Worm (Caenorhabditis elegans) whole organism, early embryonic: ENCODE measurements around the gene F22E5.17.
"Not testable (repeated sequence)": the region's sequence is repeated elsewhere in the genome, so short reads cannot be mapped to it uniquely, and the experiment has no call there.

Source experiments
- B0310.2 ChIP-seq: sonication (generic microtip); optimal IDR thresholded peaks from 2 replicates; lab custom pipeline; 2016; ENCODE audit warnings: mild to moderate bottlenecking, missing genetic modification characterization, missing compliant biosample characterization
- F13C5.2 ChIP-seq: sonication (generic microtip); optimal IDR thresholded peaks from 2 replicates; lab custom pipeline; 2017; ENCODE audit warnings: mild to moderate bottlenecking, missing genetic modification characterization, inconsistent platforms, missing compliant biosample characterization
- aly-1 ChIP-seq: sonication (generic microtip); optimal IDR thresholded peaks from 2 replicates; lab custom pipeline; 2016; ENCODE audit warnings: missing genetic modification characterization, missing compliant biosample characterization
- ama-1 ChIP-seq: fragments of 150-350 bp; optimal IDR thresholded peaks from 2 replicates; lab custom pipeline; 2014
- ceh-13 ChIP-seq: fragments of 200-800 bp; sonication (Bioruptor generic); optimal IDR thresholded peaks from 2 replicates; lab custom pipeline; 2018; ENCODE audit warnings: mild to moderate bottlenecking, missing genetic modification characterization, missing compliant biosample characterization
- ceh-36 ChIP-seq: sonication (generic microtip); optimal IDR thresholded peaks from 2 replicates; lab custom pipeline; 2016; ENCODE audit warnings: missing genetic modification characterization, inconsistent platforms, missing compliant biosample characterization
- ets-7 ChIP-seq: sonication (generic microtip); optimal IDR thresholded peaks from 2 replicates; lab custom pipeline; 2016; ENCODE audit warnings: missing genotype, missing genetic modification characterization, missing compliant biosample characterization
- flt-1 ChIP-seq: fragments of 200-800 bp; sonication (Bioruptor generic); IDR thresholded peaks from 2 replicates; pipeline ENCODE4 v1.3.6; 2022; ENCODE audit warnings: missing genetic modification characterization, missing compliant biosample characterization
- hmbx-1 ChIP-seq: sonication (generic microtip); optimal IDR thresholded peaks from 2 replicates; lab custom pipeline; 2016; ENCODE audit warnings: mild to moderate bottlenecking, missing genetic modification characterization, missing compliant biosample characterization
- hmg-4 ChIP-seq: fragments of 200-800 bp; sonication (Bioruptor generic); optimal IDR thresholded peaks from 2 replicates; lab custom pipeline; 2018; ENCODE audit warnings: mild to moderate bottlenecking, missing genetic modification characterization, missing compliant biosample characterization
- hnd-1 ChIP-seq: sonication (generic microtip); optimal IDR thresholded peaks from 2 replicates; lab custom pipeline; 2016; ENCODE audit warnings: missing genetic modification characterization, missing compliant biosample characterization
- pes-1 ChIP-seq: fragments of 200-800 bp; sonication (Bioruptor generic); IDR thresholded peaks from 2 replicates; pipeline ENCODE4 v1.3.6; 2022; ENCODE audit warnings: missing genetic modification reagents, missing genetic modification characterization, missing compliant biosample characterization
- scrt-1 ChIP-seq: fragments of 200-800 bp; sonication (Bioruptor generic); IDR thresholded peaks from 2 replicates; pipeline ENCODE4 v1.3.6; 2022; ENCODE audit warnings: missing genetic modification characterization, missing compliant biosample characterization
- sea-1 ChIP-seq: fragments of 200-800 bp; sonication (Bioruptor generic); conservative IDR thresholded peaks from 2 replicates; pipeline ENCODE4 v1.3.6; 2022; ENCODE audit warnings: missing genetic modification characterization, missing compliant biosample characterization
- tbx-11 ChIP-seq: fragments of 200-800 bp; sonication (Bioruptor generic); IDR thresholded peaks from 2 replicates; pipeline ENCODE4 v1.3.6; 2022; ENCODE audit warnings: missing genetic modification characterization, missing compliant biosample characterization
- tbx-37 ChIP-seq: fragments of 200-800 bp; sonication (Bioruptor generic); conservative IDR thresholded peaks from 2 replicates; pipeline ENCODE4 v1.3.6; 2022; ENCODE audit warnings: missing genetic modification reagents, missing genetic modification characterization, missing compliant biosample characterization
- tra-4 ChIP-seq: sonication (generic microtip); optimal IDR thresholded peaks from 2 replicates; lab custom pipeline; 2017; ENCODE audit warnings: missing genetic modification characterization, missing compliant biosample characterization

F22E5.17 gene

DNA sequence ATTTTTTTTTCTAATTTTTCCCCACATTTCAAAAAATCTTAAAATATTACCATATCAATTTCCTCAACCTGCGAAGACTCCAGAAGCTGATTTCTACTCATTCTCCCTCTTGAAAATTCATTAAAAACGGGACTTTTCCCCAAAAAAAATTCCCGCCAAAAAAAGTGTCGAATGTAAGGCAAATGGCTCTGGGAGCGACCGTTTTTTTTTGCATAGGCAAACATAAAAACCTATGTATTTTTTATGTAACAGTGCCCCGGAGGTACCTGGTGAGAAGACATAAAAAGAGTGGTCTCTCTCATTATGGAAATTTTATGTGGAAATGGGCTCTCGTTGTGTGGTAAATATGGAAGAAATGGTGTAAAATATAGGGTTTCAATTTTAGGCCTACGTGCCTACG is 6.4 kb downstream of the F22E5.17 start, which contains the start of gene ceh-87:
TSS of gene ceh-87 (minus strand) at position 101 of the 400 bp plus-strand sequence.
- TF ChIP-seq tra-4 = no peak
- TF ChIP-seq sea-1 (GFP tag; lab: Robert Waterston, UW) = no peak
- no peak for TF ChIP-seq flt-1 (GFP tag; lab: Robert Waterston, UW)
- TF ChIP-seq B0310.2 = no peak
- no peak for TF ChIP-seq hmg-4 (GFP tag; lab: Kevin White, UChicago)
- no peak for TF ChIP-seq scrt-1
- TF ChIP-seq ets-7 (tag; lab: Kevin White, UChicago) = no peak
- TF ChIP-seq ama-1 (lab: Kevin White, UChicago) = no peak
- TF ChIP-seq tbx-11 (GFP tag; lab: Robert Waterston, UW) = no peak
- TF ChIP-seq aly-1 (tag; lab: Kevin White, UChicago) = no peak
- no peak for TF ChIP-seq F13C5.2 (tag; lab: Kevin White, UChicago)
- no peak for TF ChIP-seq hmbx-1 (tag; lab: Kevin White, UChicago)
- TF ChIP-seq tbx-37 = no peak
- no peak for TF ChIP-seq pes-1 (GFP tag; lab: Robert Waterston, UW)
- TF ChIP-seq hnd-1 (tag; lab: Kevin White, UChicago) = no peak
- no peak for TF ChIP-seq ceh-13 (GFP tag; lab: Kevin White, UChicago)
- TF ChIP-seq ceh-36 (tag; lab: Kevin White, UChicago) = no peak

DNA sequence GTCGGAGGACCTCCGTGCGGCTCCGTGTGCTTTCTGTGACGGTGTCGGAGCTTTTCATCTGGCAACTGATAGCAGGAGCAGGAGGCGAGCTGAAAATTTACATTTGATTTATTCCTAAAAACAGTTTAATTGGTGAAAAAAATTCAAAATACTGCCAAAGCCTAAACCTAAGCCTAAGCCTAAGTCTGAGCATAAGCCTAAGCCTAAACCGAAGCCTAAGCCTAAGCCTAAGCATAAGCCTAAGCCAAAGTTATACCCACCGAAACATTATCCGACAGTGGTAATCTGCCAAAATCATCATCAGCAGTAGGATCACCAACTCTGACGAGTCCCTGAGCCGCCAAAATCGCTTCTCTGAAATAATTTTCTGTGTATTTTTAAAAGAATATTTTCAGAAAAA is 6.9 kb downstream of the F22E5.17 start:
- no peak for TF ChIP-seq hmg-4 (GFP tag; lab: Kevin White, UChicago)
- no peak for TF ChIP-seq flt-1 (GFP tag; lab: Robert Waterston, UW)
- TF ChIP-seq F13C5.2 (tag; lab: Kevin White, UChicago) = no peak

DNA sequence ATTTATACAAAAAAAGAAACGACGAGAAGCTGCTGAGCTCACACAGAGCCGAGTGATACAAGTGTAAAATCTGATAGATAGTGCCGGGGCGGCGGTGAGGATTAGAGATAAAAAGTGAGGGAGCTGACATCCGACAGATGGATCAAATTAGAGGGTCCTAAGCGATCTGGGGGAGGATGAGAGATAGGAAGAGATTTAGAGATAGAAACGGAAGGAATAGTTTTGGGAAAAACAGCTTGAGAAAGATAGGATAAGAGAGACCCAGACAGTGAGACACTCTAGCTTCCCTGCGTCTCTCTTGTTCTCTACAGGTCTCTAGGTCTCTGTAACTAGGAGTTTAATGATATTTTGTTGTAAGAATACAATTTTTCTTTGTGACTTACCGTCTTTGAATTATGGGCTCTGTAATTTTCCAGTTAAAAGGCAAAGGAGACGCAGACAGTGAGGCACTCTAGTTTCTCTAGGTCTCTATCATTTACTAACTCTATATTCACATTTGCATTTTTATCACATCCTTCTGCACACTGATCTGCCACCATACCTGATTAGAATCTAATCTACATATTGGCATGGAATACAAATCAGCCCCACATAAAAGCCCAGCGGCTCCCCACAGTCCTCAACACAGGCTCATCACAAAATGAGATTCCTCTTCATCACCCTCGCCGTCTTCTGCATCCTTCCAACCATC is 9.3 kb downstream of the F22E5.17 start, which contains the start of the genes sup-9 and nspf-1:
TSS of gene sup-9 (minus strand) at position 43 of the 691 bp plus-strand sequence.
TSS of gene nspf-1 (plus strand) at position 641 of the 691 bp plus-strand sequence.
- TF ChIP-seq F13C5.2 (tag; lab: Kevin White, UChicago) (no peak), hnd-1 (tag; lab: Kevin White, UChicago) (no peak), tbx-11 (GFP tag; lab: Robert Waterston, UW) (no peak), ceh-13 (GFP tag; lab: Kevin White, UChicago) (no peak), hmbx-1 (tag; lab: Kevin White, UChicago) (no peak), flt-1 (GFP tag; lab: Robert Waterston, UW) (no peak), ceh-36 (tag; lab: Kevin White, UChicago) (no peak), ama-1 (lab: Kevin White, UChicago) (no peak), ets-7 (tag; lab: Kevin White, UChicago) (no peak), sea-1 (GFP tag; lab: Robert Waterston, UW) (no peak), B0310.2 (no peak), tra-4 (no peak), scrt-1 (no peak), aly-1 (tag; lab: Kevin White, UChicago) (no peak)

- not testable (repeated sequence) for TF ChIP-seq scrt-1; tbx-37; ceh-36 (tag; lab: Kevin White, UChicago)
Observed at ce11 chrII:2688616-2689015, 10.8 kb downstream of the F22E5.17 start, which contains the start of gene nspf-2. nspf-2 (plus strand) TSS chrII:2688916.

- TF ChIP-seq aly-1 (tag; lab: Kevin White, UChicago) (no peak), hnd-1 (tag; lab: Kevin White, UChicago) (no peak), tbx-37 (no peak), flt-1 (GFP tag; lab: Robert Waterston, UW) (no peak), tbx-11 (GFP tag; lab: Robert Waterston, UW) (no peak), ceh-36 (tag; lab: Kevin White, UChicago) (no peak), sea-1 (GFP tag; lab: Robert Waterston, UW) (no peak), tra-4 (no peak), F13C5.2 (tag; lab: Kevin White, UChicago) (no peak)
Observed at ce11 chrII:2690080-2690479, 12.2 kb downstream of the F22E5.17 start, which contains the start of gene nspf-3. nspf-3 (minus strand) TSS chrII:2690180.

ce11 chrII:2692476-2692875 is 14.6 kb downstream of the F22E5.17 start, which contains the start of gene set-11:
set-11 (minus strand) TSS chrII:2692576.
- TF ChIP-seq tbx-37 (no peak), hmg-4 (GFP tag; lab: Kevin White, UChicago) (no peak), ceh-13 (GFP tag; lab: Kevin White, UChicago) (no peak), tra-4 (no peak), flt-1 (GFP tag; lab: Robert Waterston, UW) (no peak), ceh-36 (tag; lab: Kevin White, UChicago) (no peak), ama-1 (lab: Kevin White, UChicago) (no peak), ets-7 (tag; lab: Kevin White, UChicago) (no peak), sea-1 (GFP tag; lab: Robert Waterston, UW) (no peak), pes-1 (GFP tag; lab: Robert Waterston, UW) (no peak), F13C5.2 (tag; lab: Kevin White, UChicago) (no peak), tbx-11 (GFP tag; lab: Robert Waterston, UW) (no peak), hnd-1 (tag; lab: Kevin White, UChicago) (no peak), scrt-1 (no peak), hmbx-1 (tag; lab: Kevin White, UChicago) (no peak)

ce11 chrII:2695079-2695478 is 17.2 kb downstream of the F22E5.17 start:
- TF ChIP-seq pes-1 (GFP tag; lab: Robert Waterston, UW) (no peak), tbx-11 (GFP tag; lab: Robert Waterston, UW) (no peak), B0310.2 (no peak), hnd-1 (tag; lab: Kevin White, UChicago) (no peak), ceh-13 (GFP tag; lab: Kevin White, UChicago) (no peak), hmg-4 (GFP tag; lab: Kevin White, UChicago) (no peak), scrt-1 (no peak), ets-7 (tag; lab: Kevin White, UChicago) (no peak), tbx-37 (no peak), tra-4 (no peak), F13C5.2 (tag; lab: Kevin White, UChicago) (no peak), ama-1 (lab: Kevin White, UChicago) (no peak), flt-1 (GFP tag; lab: Robert Waterston, UW) (no peak), ceh-36 (tag; lab: Kevin White, UChicago) (no peak), aly-1 (tag; lab: Kevin White, UChicago) (no peak), sea-1 (GFP tag; lab: Robert Waterston, UW) (no peak), hmbx-1 (tag; lab: Kevin White, UChicago) (no peak)
